Worm (Caenorhabditis elegans) whole organism, L1 larva: Measurements from ENCODE around the gene penr-1.

Experiments used
- C34B4.2 ChIP-seq: sonication (generic microtip); optimal IDR thresholded peaks from 2 replicates; lab custom pipeline; 2017; ENCODE audit warnings: mild to moderate bottlenecking, missing genetic modification characterization, missing compliant biosample characterization
- Y116A8C.19 ChIP-seq: sonication (generic microtip); optimal IDR thresholded peaks from 2 replicates; lab custom pipeline; 2016; ENCODE audit warnings: missing compliant biosample characterization, missing genetic modification characterization, borderline replicate concordance
- irx-1 ChIP-seq: sonication (generic microtip); optimal IDR thresholded peaks from 2 replicates; lab custom pipeline; 2016; ENCODE audit warnings: missing genetic modification characterization, missing compliant biosample characterization
- lin-15B ChIP-seq: fragments of 150-350 bp; sonication (generic microtip); optimal IDR thresholded peaks from 3 replicates; lab custom pipeline; 2014; ENCODE audit warnings: missing biosample characterization, missing genetic modification characterization
- nhr-19 ChIP-seq: fragments of 200-800 bp; sonication (Bioruptor generic); conservative IDR thresholded peaks from 2 replicates; pipeline ENCODE4 v1.3.6; 2022; ENCODE audit warnings: missing genetic modification characterization, missing compliant biosample characterization
- skn-1 ChIP-seq: fragments of 150-350 bp; optimal IDR thresholded peaks from 2 replicates; lab custom pipeline; 2014; ENCODE audit warnings: missing biosample characterization, missing genetic modification characterization
- ztf-11 ChIP-seq, 2 experiments: sonication (generic microtip); optimal IDR thresholded peaks; 2 replicates each; lab custom pipeline; 2016 to 2017; ENCODE audit warnings: missing genetic modification characterization in 2 of 2, missing biosample characterization in 1 of 2, missing compliant biosample characterization in 1 of 2

DNA sequence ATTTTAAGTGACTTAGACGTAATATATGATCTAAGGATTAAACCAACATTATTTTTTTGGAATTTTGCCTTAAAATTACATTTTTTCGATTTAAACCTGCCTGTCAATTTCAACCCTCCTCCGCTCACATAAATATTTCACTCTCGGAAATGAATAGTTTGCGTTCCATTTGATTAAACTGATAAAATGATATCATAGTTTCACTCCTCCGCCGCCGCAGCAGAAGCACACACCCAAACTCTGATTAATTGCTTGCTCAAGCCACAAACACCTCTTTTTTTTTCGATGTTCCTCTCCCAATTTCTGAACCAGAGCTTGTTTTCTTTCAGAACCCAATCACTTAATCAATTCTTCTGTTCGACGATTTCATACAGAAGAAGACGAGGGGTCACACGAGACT, 46.2 kb upstream of the penr-1 start, which contains the start of gene Y49G5B.1:
- TF ChIP-seq Y116A8C.19 (tag; lab: Kevin White, UChicago) (no peak), lin-15B (no peak), irx-1 (tag; lab: Kevin White, UChicago) (no peak), skn-1 (tag; lab: Kevin White, UChicago) (no peak), C34B4.2 (tag; lab: Kevin White, UChicago) (no peak), ztf-11 (tag; optimal IDR thresholded peaks at IDR 0.05; lab: Kevin White, UChicago) (no peak), nhr-19 (no peak)
